Fruit fly (Drosophila melanogaster) whole organism, embryonic: ENCODE measurements around the gene HDAC4.

Experiments
- Ada2b ChIP-seq: fragments of 200-800 bp; sonication (Bioruptor generic); IDR thresholded peaks from 2 replicates; pipeline ENCODE4 v1.3.6; 2022; ENCODE audit warnings: missing biosample characterization, missing genetic modification characterization
- Asciz ChIP-seq: fragments of 200-800 bp; sonication (Bioruptor generic); optimal IDR thresholded peaks from 2 replicates; lab custom pipeline; 2017; ENCODE audit warnings: missing biosample characterization, mild to moderate bottlenecking, missing genetic modification characterization, missing genetic modification reagents
- CG11504 ChIP-seq: fragments of 200-800 bp; sonication (Bioruptor generic); optimal IDR thresholded peaks from 3 replicates; lab custom pipeline; 2019; ENCODE audit warnings: missing biosample characterization, mild to moderate bottlenecking, missing genetic modification characterization, moderate library complexity
- CG11696 ChIP-seq: fragments of 200-800 bp; sonication (Bioruptor generic); IDR thresholded peaks from 2 replicates; pipeline ENCODE4 v1.3.6; 2022; ENCODE audit warnings: missing biosample characterization, missing genetic modification characterization
- CG12299 ChIP-seq: fragments of 200-800 bp; sonication (Bioruptor generic); optimal IDR thresholded peaks from 2 replicates; lab custom pipeline; 2018; ENCODE audit warnings: missing biosample characterization, mild to moderate bottlenecking, missing genetic modification characterization
- CG13287 ChIP-seq: fragments of 200-800 bp; sonication (Bioruptor generic); IDR thresholded peaks from 2 replicates; pipeline ENCODE4 v1.3.6; 2022; ENCODE audit warnings: missing biosample characterization, missing genetic modification characterization; ENCODE audit not compliant: partially characterized antibody
- CG13296 ChIP-seq: fragments of 200-800 bp; sonication (Bioruptor generic); optimal IDR thresholded peaks from 3 replicates; lab custom pipeline; 2018; ENCODE audit warnings: missing biosample characterization, mild to moderate bottlenecking, missing genetic modification characterization
- CG15514 ChIP-seq: fragments of 200-800 bp; sonication (Bioruptor generic); optimal IDR thresholded peaks from 3 replicates; lab custom pipeline; 2017; ENCODE audit warnings: missing biosample characterization, missing genetic modification characterization, mild to moderate bottlenecking, moderate library complexity, missing genetic modification reagents
- CG16779 ChIP-seq: fragments of 200-800 bp; sonication (Bioruptor generic); IDR thresholded peaks from 2 replicates; pipeline ENCODE4 v1.3.6; 2022; ENCODE audit warnings: missing biosample characterization, missing genetic modification characterization
- CG16815 ChIP-seq: fragments of 200-800 bp; sonication (Bioruptor generic); optimal IDR thresholded peaks from 3 replicates; lab custom pipeline; 2017; ENCODE audit warnings: missing biosample characterization, mild to moderate bottlenecking, missing genetic modification characterization
- CG1792 ChIP-seq: fragments of 200-800 bp; sonication (Bioruptor generic); optimal IDR thresholded peaks from 2 replicates; lab custom pipeline; 2016; ENCODE audit warnings: missing biosample characterization, missing genetic modification characterization
- CG2129 ChIP-seq: fragments of 200-800 bp; sonication (Bioruptor generic); IDR thresholded peaks from 2 replicates; pipeline ENCODE4 v1.3.6; 2022; ENCODE audit warnings: missing biosample characterization, missing genetic modification characterization; ENCODE audit not compliant: partially characterized antibody
- CG2678 ChIP-seq: fragments of 200-800 bp; sonication (Bioruptor generic); optimal IDR thresholded peaks from 3 replicates; lab custom pipeline; 2019; ENCODE audit warnings: missing biosample characterization, mild to moderate bottlenecking, missing genetic modification characterization, moderate library complexity
- CG31441 ChIP-seq: fragments of 200-800 bp; sonication (Bioruptor generic); IDR thresholded peaks from 2 replicates; pipeline ENCODE4 v1.3.6; 2022; ENCODE audit warnings: missing biosample characterization, missing genetic modification characterization
- CG32532 ChIP-seq: fragments of 200-800 bp; sonication (Bioruptor generic); IDR thresholded peaks from 2 replicates; pipeline ENCODE4 v1.3.6; 2022; ENCODE audit warnings: missing biosample characterization, missing genetic modification characterization
- CG4328 ChIP-seq: fragments of 200-800 bp; sonication (Bioruptor generic); optimal IDR thresholded peaks from 3 replicates; lab custom pipeline; 2017; ENCODE audit warnings: missing biosample characterization, missing genetic modification reagents, missing genetic modification characterization
- CG4707 ChIP-seq: fragments of 200-800 bp; sonication (Bioruptor generic); optimal IDR thresholded peaks from 2 replicates; lab custom pipeline; 2018; ENCODE audit warnings: missing biosample characterization, mild to moderate bottlenecking, missing genetic modification characterization, moderate library complexity
- CG6689 ChIP-seq: fragments of 200-800 bp; sonication (Bioruptor generic); IDR thresholded peaks from 2 replicates; pipeline ENCODE4 v1.3.6; 2022; ENCODE audit warnings: missing biosample characterization, missing genetic modification characterization
- CG6765 ChIP-seq: fragments of 200-800 bp; sonication (Bioruptor generic); optimal IDR thresholded peaks from 3 replicates; lab custom pipeline; 2017; ENCODE audit warnings: missing biosample characterization, mild to moderate bottlenecking, missing genetic modification characterization
- CG8281 ChIP-seq: fragments of 200-800 bp; sonication (Bioruptor generic); optimal IDR thresholded peaks from 2 replicates; lab custom pipeline; 2018; ENCODE audit warnings: missing biosample characterization, mild to moderate bottlenecking, missing genetic modification characterization, moderate library complexity
- CG8924 ChIP-seq: fragments of 200-800 bp; optimal IDR thresholded peaks from 3 replicates; lab custom pipeline; 2019; ENCODE audit warnings: missing biosample characterization, mild to moderate bottlenecking, missing genetic modification characterization, moderate library complexity
- Chrac-16 ChIP-seq: fragments of 200-800 bp; sonication (Bioruptor generic); optimal IDR thresholded peaks from 3 replicates; lab custom pipeline; 2016; ENCODE audit warnings: missing biosample characterization, missing genetic modification characterization
- Dbx ChIP-seq: fragments of 200-800 bp; sonication (Bioruptor generic); IDR thresholded peaks from 3 replicates; pipeline ENCODE4 v1.3.6; 2022; ENCODE audit warnings: missing biosample characterization, missing genetic modification characterization
- Elba2 ChIP-seq: fragments of 200-800 bp; sonication (Bioruptor generic); optimal IDR thresholded peaks from 3 replicates; lab custom pipeline; 2016; ENCODE audit warnings: missing biosample characterization, missing genetic modification characterization
- Gsc ChIP-seq: fragments of 200-800 bp; sonication (Bioruptor generic); IDR thresholded peaks from 2 replicates; pipeline ENCODE4 v1.3.6; 2022; ENCODE audit warnings: missing biosample characterization, missing genetic modification characterization
- HHEX ChIP-seq: fragments of 200-800 bp; sonication (Bioruptor generic); optimal IDR thresholded peaks from 3 replicates; lab custom pipeline; 2017; ENCODE audit warnings: missing biosample characterization, mild to moderate bottlenecking, missing genetic modification characterization, missing genetic modification reagents
- Hmr ChIP-seq: fragments of 200-800 bp; sonication (Bioruptor generic); optimal IDR thresholded peaks from 3 replicates; lab custom pipeline; 2017; ENCODE audit warnings: mild to moderate bottlenecking, missing biosample characterization, missing genetic modification reagents, missing genetic modification characterization
- Hmx ChIP-seq: fragments of 200-800 bp; sonication (Bioruptor generic); optimal IDR thresholded peaks from 2 replicates; lab custom pipeline; 2016; ENCODE audit warnings: missing biosample characterization, missing genetic modification characterization
- PHDP ChIP-seq: fragments of 200-800 bp; sonication (Bioruptor generic); optimal IDR thresholded peaks from 3 replicates; lab custom pipeline; 2018; ENCODE audit warnings: missing biosample characterization, mild to moderate bottlenecking, missing genetic modification characterization, moderate library complexity
- Stat92E ChIP-seq, 3 experiments: fragments of >200 bp in 2 of 3; fragments of 200-800 bp in 1 of 3; sonication (Bioruptor generic) in 1 of 3; optimal IDR thresholded peaks; 2 replicates each; lab custom pipeline; 2017 to 2019; ENCODE audit warnings: missing biosample characterization in 3 of 3, missing genetic modification characterization in 3 of 3, mild to moderate bottlenecking in 1 of 3, moderate library complexity in 1 of 3
- Taf1 ChIP-seq: fragments of 200-800 bp; sonication (Bioruptor generic); IDR thresholded peaks from 2 replicates; pipeline ENCODE4 v1.3.6; 2022; ENCODE audit warnings: missing biosample characterization, missing genetic modification characterization
- Trl ChIP-seq, 3 experiments: fragments of >200 bp in 2 of 3; fragments of 200-800 bp in 1 of 3; sonication (Bioruptor generic) in 1 of 3; optimal IDR thresholded peaks; 2 replicates in 1 of 3; 3 replicates in 2 of 3; lab custom pipeline; 2016 to 2017; ENCODE audit warnings: missing biosample characterization in 1 of 3, missing genetic modification characterization in 1 of 3
- Vsx1 ChIP-seq: fragments of 200-800 bp; sonication (Bioruptor generic); optimal IDR thresholded peaks from 2 replicates; lab custom pipeline; 2017; ENCODE audit warnings: missing biosample characterization, mild to moderate bottlenecking, missing genetic modification characterization, missing genetic modification reagents
- az2 ChIP-seq: fragments of 200-800 bp; sonication (Bioruptor generic); optimal IDR thresholded peaks from 3 replicates; lab custom pipeline; 2016; ENCODE audit warnings: missing biosample characterization, missing genetic modification characterization
- caup ChIP-seq: fragments of 200-800 bp; sonication (Bioruptor generic); optimal IDR thresholded peaks from 3 replicates; lab custom pipeline; 2017; ENCODE audit warnings: missing biosample characterization, mild to moderate bottlenecking, missing genetic modification characterization, moderate library complexity; ENCODE audit not compliant: severe bottlenecking
- chinmo ChIP-seq: fragments of 200-800 bp; sonication (Bioruptor generic); IDR thresholded peaks from 4 replicates; pipeline ENCODE4 v1.3.6; 2022; ENCODE audit warnings: missing biosample characterization, missing genetic modification characterization; ENCODE audit not compliant: partially characterized antibody
- cwo ChIP-seq: fragments of 200-800 bp; sonication (Bioruptor generic); optimal IDR thresholded peaks from 3 replicates; lab custom pipeline; 2017; ENCODE audit warnings: missing biosample characterization, missing genetic modification characterization, mild to moderate bottlenecking, moderate library complexity, missing genetic modification reagents
- gsb-n ChIP-seq: fragments of 200-800 bp; sonication (Bioruptor generic); optimal IDR thresholded peaks from 3 replicates; lab custom pipeline; 2018; ENCODE audit warnings: missing biosample characterization, mild to moderate bottlenecking, missing genetic modification characterization
- lab ChIP-seq: fragments of 200-800 bp; sonication (Bioruptor generic); optimal IDR thresholded peaks from 3 replicates; lab custom pipeline; 2017; ENCODE audit warnings: missing biosample characterization, missing genetic modification characterization, mild to moderate bottlenecking, moderate library complexity, missing genetic modification reagents
- mld ChIP-seq: fragments of 200-800 bp; sonication (Bioruptor generic); IDR thresholded peaks from 3 replicates; pipeline ENCODE4 v1.3.6; 2022; ENCODE audit warnings: missing biosample characterization, missing genetic modification characterization; ENCODE audit not compliant: partially characterized antibody
- schlank ChIP-seq: fragments of 200-800 bp; sonication (Bioruptor generic); optimal IDR thresholded peaks from 2 replicates; lab custom pipeline; 2018; ENCODE audit warnings: missing biosample characterization, mild to moderate bottlenecking, missing genetic modification characterization
- sd ChIP-seq: fragments of 200-800 bp; sonication (Bioruptor generic); optimal IDR thresholded peaks from 3 replicates; lab custom pipeline; 2018; ENCODE audit warnings: missing biosample characterization, mild to moderate bottlenecking, missing genetic modification characterization, moderate library complexity
- slou ChIP-seq: fragments of 200-800 bp; sonication (Bioruptor generic); optimal IDR thresholded peaks from 3 replicates; lab custom pipeline; 2016; ENCODE audit warnings: missing biosample characterization, missing genetic modification characterization
- tin ChIP-seq: fragments of 200-800 bp; sonication (Bioruptor generic); optimal IDR thresholded peaks from 3 replicates; lab custom pipeline; 2016; ENCODE audit warnings: missing biosample characterization, missing genetic modification characterization
- tna ChIP-seq: fragments of 200-800 bp; sonication (Bioruptor generic); IDR thresholded peaks from 2 replicates; pipeline ENCODE4 v1.3.6; 2022; ENCODE audit warnings: missing biosample characterization, missing genetic modification characterization; ENCODE audit not compliant: partially characterized antibody
- toy ChIP-seq: fragments of 200-800 bp; sonication (Bioruptor generic); IDR thresholded peaks from 2 replicates; pipeline ENCODE4 v1.3.6; 2022; ENCODE audit warnings: missing biosample characterization, missing genetic modification characterization
- trem ChIP-seq: fragments of 200-800 bp; optimal IDR thresholded peaks from 3 replicates; lab custom pipeline; 2019; ENCODE audit warnings: missing biosample characterization, mild to moderate bottlenecking, missing genetic modification characterization, moderate library complexity
- zf30C ChIP-seq: fragments of 200-800 bp; sonication (Bioruptor generic); optimal IDR thresholded peaks from 3 replicates; lab custom pipeline; 2018; ENCODE audit warnings: missing biosample characterization, mild to moderate bottlenecking, missing genetic modification characterization

The HDAC4 gene

dm6 chrX:13322405-13322804 lies 37.0 kb upstream of the HDAC4 start (continued):
- no peak for TF ChIP-seq mld
- TF ChIP-seq Trl (optimal IDR thresholded peaks at IDR 0.05; lab: Kevin White, UChicago) = peak; percentile 44 to 77
- no peak for TF ChIP-seq Trl (GFP tag; optimal IDR thresholded peaks at IDR 0.05; lab: Kevin White, UChicago)
- peak; percentile 70 for TF ChIP-seq CG6765 (GFP tag; lab: Kevin White, UChicago)
- no peak for TF ChIP-seq Asciz (GFP tag; lab: Kevin White, UChicago)
- peak; percentile 20 for TF ChIP-seq CG11504 (tag; lab: Kevin White, UChicago)
- TF ChIP-seq CG8924 (tag; lab: Kevin White, UChicago) = no peak
- no peak for TF ChIP-seq CG16815 (GFP tag; lab: Kevin White, UChicago)
- no peak for TF ChIP-seq CG8281 (tag; lab: Kevin White, UChicago)
- TF ChIP-seq CG2129 (GFP tag; lab: Robert Waterston, UW) = no peak
- peak; percentile 59 for TF ChIP-seq schlank
- no peak for TF ChIP-seq Ada2b (GFP tag; lab: Robert Waterston, UW)
- TF ChIP-seq HHEX (GFP tag; lab: Kevin White, UChicago) = peak; percentile 26
- peak; percentile 2 for TF ChIP-seq CG4328 (GFP tag; lab: Kevin White, UChicago)
- TF ChIP-seq cwo (GFP tag; lab: Kevin White, UChicago) = peak; percentile 62
- no peak for TF ChIP-seq slou (GFP tag; lab: Kevin White, UChicago)
- TF ChIP-seq CG32532 (GFP tag; lab: Robert Waterston, UW) = no peak
- peak; percentile 33 for TF ChIP-seq CG13296 (GFP tag; lab: Kevin White, UChicago)
- TF ChIP-seq CG13287 (GFP tag; lab: Robert Waterston, UW) = 0 out of 2 replicates have a peak, but pooled peaks have one; percentile 12
- no peak for TF ChIP-seq CG2678 (tag; lab: Kevin White, UChicago)
- no peak for TF ChIP-seq CG4707
- no peak for TF ChIP-seq CG6689 (GFP tag; lab: Robert Waterston, UW)
- TF ChIP-seq CG1792 (GFP tag; lab: Kevin White, UChicago) = no peak
- TF ChIP-seq CG12299 (tag; lab: Kevin White, UChicago) = no peak
- no peak for TF ChIP-seq az2
- no peak for TF ChIP-seq gsb-n
- no peak for TF ChIP-seq Chrac-16
- no peak for TF ChIP-seq Hmx
- TF ChIP-seq tna = no peak
- no peak for TF ChIP-seq Elba2 (GFP tag; lab: Kevin White, UChicago)
- no peak for TF ChIP-seq toy (GFP tag; lab: Robert Waterston, UW)
- no peak for TF ChIP-seq Gsc
- no peak for TF ChIP-seq Stat92E (GFP tag; optimal IDR thresholded peaks at IDR 0.05; lab: Kevin White, UChicago)
- peak; percentile 47 for TF ChIP-seq Hmr (GFP tag; lab: Kevin White, UChicago)
- no peak for TF ChIP-seq trem (tag; lab: Kevin White, UChicago)
- peak; percentile 33 for TF ChIP-seq CG15514 (GFP tag; lab: Kevin White, UChicago)
- no peak for TF ChIP-seq tin
- peak; percentile 0 for TF ChIP-seq PHDP (tag; lab: Kevin White, UChicago)
- peak; percentile 25 for TF ChIP-seq caup (GFP tag; lab: Kevin White, UChicago)
- peak; percentile 70 for TF ChIP-seq lab
- TF ChIP-seq chinmo (GFP tag; lab: Robert Waterston, UW) = 0 out of 4 replicates have a peak, but pooled peaks have one; percentile 64
- peak; percentile 17 for TF ChIP-seq sd (tag; lab: Kevin White, UChicago)
- TF ChIP-seq CG31441 (GFP tag; lab: Robert Waterston, UW) = no peak
- TF ChIP-seq CG16779 (GFP tag; lab: Robert Waterston, UW) = 0 out of 2 replicates have a peak, but pooled peaks have one; percentile 14
- TF ChIP-seq zf30C (GFP tag; lab: Kevin White, UChicago) = no peak
- TF ChIP-seq Dbx (GFP tag; lab: Robert Waterston, UW) = peak; percentile 33; the same call in 1 of the 3 replicates
- no peak for TF ChIP-seq Vsx1 (GFP tag; lab: Kevin White, UChicago)
- no peak for TF ChIP-seq CG11696 (GFP tag; lab: Robert Waterston, UW)
- no peak for TF ChIP-seq Taf1
